Fruit fly (Drosophila melanogaster) whole organism, embryonic: ENCODE results near the gene Sumo.
A peak's percentile ranks its signal among the peaks of the same experiment; 100 is the strongest.

Experiments
- Aef1 ChIP-seq: fragments of 200-800 bp; sonication (Bioruptor generic); IDR thresholded peaks from 3 replicates; pipeline ENCODE4 v1.3.6; 2022; ENCODE audit warnings: missing biosample characterization, missing genetic modification characterization
- Bteb2 ChIP-seq: fragments of 200-800 bp; sonication (Bioruptor generic); optimal IDR thresholded peaks from 2 replicates; lab custom pipeline; 2016; ENCODE audit warnings: missing biosample characterization, missing genetic modification characterization
- CG12299 ChIP-seq: fragments of 200-800 bp; sonication (Bioruptor generic); optimal IDR thresholded peaks from 2 replicates; lab custom pipeline; 2018; ENCODE audit warnings: missing biosample characterization, mild to moderate bottlenecking, missing genetic modification characterization
- CG15073 ChIP-seq: fragments of 200-800 bp; sonication (Bioruptor generic); optimal IDR thresholded peaks from 2 replicates; lab custom pipeline; 2016; ENCODE audit warnings: missing biosample characterization, missing genetic modification characterization
- CG15269 ChIP-seq: fragments of 200-800 bp; sonication (Bioruptor generic); optimal IDR thresholded peaks from 2 replicates; lab custom pipeline; 2018; ENCODE audit warnings: missing biosample characterization, mild to moderate bottlenecking, missing genetic modification characterization, moderate library complexity
- CG1529 ChIP-seq: fragments of 200-800 bp; sonication (Bioruptor generic); optimal IDR thresholded peaks from 3 replicates; lab custom pipeline; 2018; ENCODE audit warnings: missing biosample characterization, missing genetic modification characterization
- CG2202 ChIP-seq: fragments of 200-800 bp; sonication (Bioruptor generic); optimal IDR thresholded peaks from 2 replicates; lab custom pipeline; 2018; ENCODE audit warnings: missing biosample characterization, mild to moderate bottlenecking, missing genetic modification characterization
- CG2712 ChIP-seq: fragments of 200-800 bp; optimal IDR thresholded peaks from 3 replicates; lab custom pipeline; 2019; ENCODE audit warnings: missing biosample characterization, mild to moderate bottlenecking, missing genetic modification characterization, moderate library complexity
- CG2875 ChIP-seq: fragments of 200-800 bp; sonication (Bioruptor generic); optimal IDR thresholded peaks from 2 replicates; lab custom pipeline; 2017; ENCODE audit warnings: missing biosample characterization, mild to moderate bottlenecking, missing genetic modification characterization, missing genetic modification reagents
- CG30020 ChIP-seq: fragments of 200-800 bp; optimal IDR thresholded peaks from 2 replicates; lab custom pipeline; 2019; ENCODE audit warnings: missing biosample characterization, mild to moderate bottlenecking, missing genetic modification characterization, moderate library complexity
- CG3163 ChIP-seq: fragments of 200-800 bp; sonication (Bioruptor generic); optimal IDR thresholded peaks from 3 replicates; lab custom pipeline; 2016; ENCODE audit warnings: missing biosample characterization, missing genetic modification characterization
- CG3847 ChIP-seq: fragments of 200-800 bp; sonication (Bioruptor generic); IDR thresholded peaks from 2 replicates; pipeline ENCODE4 v1.3.6; 2022; ENCODE audit warnings: missing biosample characterization, missing genetic modification characterization
- CG4820 ChIP-seq: fragments of 200-800 bp; sonication (Bioruptor generic); optimal IDR thresholded peaks from 3 replicates; lab custom pipeline; 2016; ENCODE audit warnings: missing biosample characterization, missing genetic modification characterization
- CG7987 ChIP-seq: fragments of 200-800 bp; sonication (Bioruptor generic); optimal IDR thresholded peaks from 2 replicates; lab custom pipeline; 2018; ENCODE audit warnings: missing biosample characterization, mild to moderate bottlenecking, missing genetic modification characterization, moderate library complexity
- CG8281 ChIP-seq: fragments of 200-800 bp; sonication (Bioruptor generic); optimal IDR thresholded peaks from 2 replicates; lab custom pipeline; 2018; ENCODE audit warnings: missing biosample characterization, mild to moderate bottlenecking, missing genetic modification characterization, moderate library complexity
- CG8290 ChIP-seq, 3 experiments: fragments of 200-800 bp; sonication (Bioruptor generic); optimal IDR thresholded peaks; 2 replicates each; lab custom pipeline; 2016 to 2019; ENCODE audit warnings: missing biosample characterization in 3 of 3, missing genetic modification characterization in 3 of 3, mild to moderate bottlenecking in 2 of 3, moderate library complexity in 1 of 3
- CG8359 ChIP-seq: fragments of 200-800 bp; sonication (Bioruptor generic); optimal IDR thresholded peaks from 2 replicates; lab custom pipeline; 2017; ENCODE audit warnings: missing biosample characterization, mild to moderate bottlenecking, missing genetic modification characterization, borderline replicate concordance
- CTCF ChIP-seq: fragments of 200-800 bp; sonication (Bioruptor generic); optimal IDR thresholded peaks from 2 replicates; lab custom pipeline; 2017; ENCODE audit warnings: missing biosample characterization, mild to moderate bottlenecking, missing genetic modification characterization, moderate library complexity
- Dad ChIP-seq: fragments of 200-800 bp; sonication (Bioruptor generic); optimal IDR thresholded peaks from 3 replicates; lab custom pipeline; 2016; ENCODE audit warnings: missing biosample characterization, missing genetic modification characterization
- Doc3 ChIP-seq: fragments of 200-800 bp; sonication (Bioruptor generic); IDR thresholded peaks from 3 replicates; pipeline ENCODE4 v1.3.6; 2022; ENCODE audit warnings: missing biosample characterization, missing genetic modification characterization; ENCODE audit not compliant: partially characterized antibody
- Drgx ChIP-seq: fragments of 200-800 bp; sonication (Bioruptor generic); IDR thresholded peaks from 2 replicates; pipeline ENCODE4 v1.3.6; 2022; ENCODE audit warnings: missing biosample characterization, missing genetic modification characterization
- ERR ChIP-seq: fragments of 200-800 bp; sonication (Bioruptor generic); optimal IDR thresholded peaks from 2 replicates; lab custom pipeline; 2016; ENCODE audit warnings: missing biosample characterization, missing genetic modification characterization
- Fer2 ChIP-seq: fragments of 200-800 bp; sonication (Bioruptor generic); optimal IDR thresholded peaks from 2 replicates; lab custom pipeline; 2018; ENCODE audit warnings: missing biosample characterization, mild to moderate bottlenecking, missing genetic modification characterization, moderate library complexity
- HLH54F ChIP-seq: fragments of 200-800 bp; sonication (Bioruptor generic); optimal IDR thresholded peaks from 3 replicates; lab custom pipeline; 2016; ENCODE audit warnings: missing biosample characterization, missing genetic modification characterization
- HmgZ ChIP-seq: fragments of 200-800 bp; sonication (Bioruptor generic); optimal IDR thresholded peaks from 2 replicates; lab custom pipeline; 2018; ENCODE audit warnings: missing biosample characterization, mild to moderate bottlenecking, missing genetic modification characterization
- Hr3 ChIP-seq: fragments of 200-800 bp; sonication (Bioruptor generic); optimal IDR thresholded peaks from 3 replicates; lab custom pipeline; 2016; ENCODE audit warnings: missing biosample characterization, missing genetic modification characterization
- Hsf ChIP-seq: fragments of 200-800 bp; sonication (Bioruptor generic); optimal IDR thresholded peaks from 3 replicates; lab custom pipeline; 2016; ENCODE audit warnings: missing biosample characterization, missing genetic modification characterization
- NfI ChIP-seq: fragments of 200-800 bp; sonication (Bioruptor generic); optimal IDR thresholded peaks from 3 replicates; lab custom pipeline; 2018; ENCODE audit warnings: missing biosample characterization, mild to moderate bottlenecking, missing genetic modification characterization, moderate library complexity
- Oli ChIP-seq: fragments of 200-800 bp; sonication (Bioruptor generic); optimal IDR thresholded peaks from 2 replicates; lab custom pipeline; 2018; ENCODE audit warnings: missing biosample characterization, mild to moderate bottlenecking, missing genetic modification characterization, moderate library complexity
- Opbp ChIP-seq: fragments of 200-800 bp; sonication (Bioruptor generic); IDR thresholded peaks from 3 replicates; pipeline ENCODE4 v1.3.6; 2022; ENCODE audit warnings: missing biosample characterization, missing genetic modification characterization; ENCODE audit not compliant: partially characterized antibody
- bowl ChIP-seq: fragments of 200-800 bp; sonication (Bioruptor generic); IDR thresholded peaks from 2 replicates; pipeline ENCODE4 v1.3.6; 2022; ENCODE audit warnings: missing biosample characterization, missing genetic modification characterization
- chinmo ChIP-seq: fragments of 200-800 bp; sonication (Bioruptor generic); IDR thresholded peaks from 4 replicates; pipeline ENCODE4 v1.3.6; 2022; ENCODE audit warnings: missing biosample characterization, missing genetic modification characterization; ENCODE audit not compliant: partially characterized antibody
- fru ChIP-seq: fragments of >200 bp; optimal IDR thresholded peaks from 2 replicates; lab custom pipeline; 2017
- gt ChIP-seq: fragments of 200-800 bp; sonication (Bioruptor generic); IDR thresholded peaks from 2 replicates; pipeline ENCODE4 v1.3.6; 2022; ENCODE audit warnings: missing biosample characterization, missing genetic modification characterization
- her ChIP-seq: fragments of 200-800 bp; sonication (Bioruptor generic); optimal IDR thresholded peaks from 2 replicates; lab custom pipeline; 2016; ENCODE audit warnings: missing biosample characterization, missing genetic modification characterization
- jumu ChIP-seq: fragments of 200-800 bp; sonication (Bioruptor generic); optimal IDR thresholded peaks from 3 replicates; lab custom pipeline; 2016; ENCODE audit warnings: missing biosample characterization, missing genetic modification characterization
- pfk ChIP-seq: fragments of 200-800 bp; sonication (Bioruptor generic); optimal IDR thresholded peaks from 2 replicates; lab custom pipeline; 2018; ENCODE audit warnings: missing biosample characterization, mild to moderate bottlenecking, missing genetic modification characterization, moderate library complexity
- pho ChIP-seq: fragments of 200-800 bp; sonication (Bioruptor generic); optimal IDR thresholded peaks from 2 replicates; lab custom pipeline; 2016; ENCODE audit warnings: missing biosample characterization, missing genetic modification characterization
- psq ChIP-seq: fragments of 200-800 bp; sonication (Bioruptor generic); optimal IDR thresholded peaks from 2 replicates; lab custom pipeline; 2017; ENCODE audit warnings: missing biosample characterization, missing genetic modification characterization
- sna ChIP-seq: fragments of 200-800 bp; sonication (Bioruptor generic); IDR thresholded peaks from 2 replicates; pipeline ENCODE4 v1.3.6; 2022; ENCODE audit warnings: missing biosample characterization, missing genetic modification characterization; ENCODE audit not compliant: partially characterized antibody
- so ChIP-seq: fragments of 200-800 bp; sonication (Bioruptor generic); IDR thresholded peaks from 3 replicates; pipeline ENCODE4 v1.3.6; 2022; ENCODE audit warnings: missing biosample characterization, missing genetic modification characterization
- sob ChIP-seq: fragments of 200-800 bp; sonication (Bioruptor generic); IDR thresholded peaks from 2 replicates; pipeline ENCODE4 v1.3.6; 2022; ENCODE audit warnings: missing biosample characterization, missing genetic modification characterization
- sqz ChIP-seq: fragments of 200-800 bp; sonication (Bioruptor generic); optimal IDR thresholded peaks from 3 replicates; lab custom pipeline; 2018; ENCODE audit warnings: missing biosample characterization, mild to moderate bottlenecking, missing genetic modification characterization
- stwl ChIP-seq: fragments of 200-800 bp; sonication (Bioruptor generic); optimal IDR thresholded peaks from 3 replicates; lab custom pipeline; 2018; ENCODE audit warnings: missing biosample characterization, mild to moderate bottlenecking, missing genetic modification characterization, moderate library complexity
- tap ChIP-seq: fragments of 200-800 bp; optimal IDR thresholded peaks from 3 replicates; lab custom pipeline; 2019; ENCODE audit warnings: missing biosample characterization, mild to moderate bottlenecking, missing genetic modification characterization, moderate library complexity
- tll ChIP-seq, 2 experiments: fragments of 200-800 bp in 1 of 2; fragments of >200 bp in 1 of 2; sonication (Bioruptor generic) in 1 of 2; optimal IDR thresholded peaks; 2 replicates each; lab custom pipeline; 2017 to 2019; ENCODE audit warnings: missing biosample characterization in 2 of 2, missing genetic modification characterization in 2 of 2, mild to moderate bottlenecking in 1 of 2, moderate library complexity in 1 of 2
- tup ChIP-seq: fragments of 200-800 bp; sonication (Bioruptor generic); optimal IDR thresholded peaks from 2 replicates; lab custom pipeline; 2016; ENCODE audit warnings: missing biosample characterization, mild to moderate bottlenecking, missing genetic modification characterization, moderate library complexity
- twi ChIP-seq: fragments of 200-800 bp; optimal IDR thresholded peaks from 2 replicates; lab custom pipeline; 2019; ENCODE audit warnings: missing biosample characterization, mild to moderate bottlenecking, missing genetic modification characterization, moderate library complexity
- unc-4 ChIP-seq: fragments of 200-800 bp; sonication (Bioruptor generic); IDR thresholded peaks from 2 replicates; pipeline ENCODE4 v1.3.6; 2022; ENCODE audit warnings: missing biosample characterization, missing genetic modification characterization; ENCODE audit not compliant: partially characterized antibody
- vnd ChIP-seq: fragments of 200-800 bp; sonication (Bioruptor generic); IDR thresholded peaks from 3 replicates; pipeline ENCODE4 v1.3.6; 2022; ENCODE audit warnings: missing biosample characterization, missing genetic modification characterization; ENCODE audit not compliant: partially characterized antibody

Gene Sumo

DNA sequence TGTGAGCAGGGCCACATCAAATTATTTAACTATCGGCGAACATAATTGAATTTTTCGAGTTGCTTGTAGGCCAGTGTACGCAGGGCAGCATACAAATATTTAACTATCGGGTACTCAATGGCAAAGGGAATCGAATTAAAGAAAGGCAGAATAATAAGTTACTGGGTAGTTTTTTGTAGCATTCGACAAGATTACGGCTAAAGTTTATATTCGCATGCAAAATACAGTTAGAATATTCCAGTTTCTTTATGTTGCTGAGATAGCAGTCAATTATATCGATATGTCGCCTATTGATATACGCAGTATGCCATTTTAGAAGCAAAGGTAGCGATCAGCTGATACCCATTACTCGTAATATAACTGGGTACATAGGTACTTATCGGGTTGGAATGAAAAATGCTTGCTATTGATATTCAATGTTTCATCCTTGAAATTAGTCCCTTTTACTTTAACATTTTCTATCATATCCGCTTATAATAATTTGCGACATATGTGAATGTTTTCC lies 621 bp upstream of the Sumo start (continued):
- peak; percentile 59 for TF ChIP-seq Hsf (GFP tag; lab: Kevin White, UChicago)
- no peak for TF ChIP-seq CG8281
- peak; percentile 14 for TF ChIP-seq CG3163 (GFP tag; lab: Kevin White, UChicago)
- peak; percentile 32 for TF ChIP-seq HLH54F (GFP tag; lab: Kevin White, UChicago)
- TF ChIP-seq bowl, result peak; percentile 21; the same call in 1 of the 2 replicates
- peak; percentile 76 for TF ChIP-seq Opbp (GFP tag; lab: Robert Waterston, UW)
- peak; percentile 70 for TF ChIP-seq unc-4
- TF ChIP-seq CG2875 (GFP tag; lab: Kevin White, UChicago), result peak; percentile 55
- peak; percentile 54 for TF ChIP-seq ERR (GFP tag; lab: Kevin White, UChicago)
- TF ChIP-seq Aef1 (GFP tag; lab: Robert Waterston, UW), result no peak; the same call in 2 of the 3 replicates
- peak; percentile 41 for TF ChIP-seq CG15269 (tag; lab: Kevin White, UChicago)
- no peak for TF ChIP-seq fru
- TF ChIP-seq her, result peak; percentile 66
- TF ChIP-seq tap (tag; lab: Kevin White, UChicago), result peak; percentile 45
- no peak for TF ChIP-seq Hr3 (GFP tag; lab: Kevin White, UChicago)
- peak; percentile 91 for TF ChIP-seq Doc3 (GFP tag; lab: Robert Waterston, UW)
- TF ChIP-seq chinmo, result no peak; the same call in 3 of the 4 replicates
- TF ChIP-seq stwl (tag; lab: Kevin White, UChicago), result peak; percentile 14
- TF ChIP-seq NfI (GFP tag; lab: Kevin White, UChicago), result peak; percentile 34
- peak; percentile 6 for TF ChIP-seq CG30020 (tag; lab: Kevin White, UChicago)
- peak; percentile 36 for TF ChIP-seq jumu (GFP tag; lab: Kevin White, UChicago)
- TF ChIP-seq sna (GFP tag; lab: Robert Waterston, UW), result peak; percentile 91
- TF ChIP-seq CG8359 (GFP tag; lab: Kevin White, UChicago), result no peak
- TF ChIP-seq Dad (GFP tag; lab: Kevin White, UChicago), result no peak
- no peak for TF ChIP-seq CG7987 (GFP tag; lab: Kevin White, UChicago)
- TF ChIP-seq CG12299 (tag; lab: Kevin White, UChicago), result peak; percentile 33
- no peak for TF ChIP-seq CG2202 (tag; lab: Kevin White, UChicago)
- TF ChIP-seq pfk, result no peak
- TF ChIP-seq CG1529, result no peak
- TF ChIP-seq pho, result peak; percentile 29
- peak; percentile 5 for TF ChIP-seq CG8290 (GFP tag; optimal IDR thresholded peaks at IDR 0.05; lab: Kevin White, UChicago)
- TF ChIP-seq CG8290 (tag; optimal IDR thresholded peaks at IDR 0.05; lab: Kevin White, UChicago), result no peak
- TF ChIP-seq Drgx, result peak; percentile 53; the same call in 1 of the 2 replicates
- TF ChIP-seq Oli (tag; lab: Kevin White, UChicago), result peak; percentile 27
- peak; percentile 26 for TF ChIP-seq CG4820
- TF ChIP-seq CTCF (GFP tag; lab: Kevin White, UChicago), result peak; percentile 89
- TF ChIP-seq sob (GFP tag; lab: Robert Waterston, UW), result no peak; the same call in 1 of the 2 replicates
- 0 out of 2 replicates have a peak, but pooled peaks have one; percentile 16 for TF ChIP-seq CG3847
- no peak for TF ChIP-seq Fer2 (tag; lab: Kevin White, UChicago)
- TF ChIP-seq HmgZ (tag; lab: Kevin White, UChicago), result peak; percentile 53
- TF ChIP-seq CG2712, result peak; percentile 40
- TF ChIP-seq tup (GFP tag; lab: Kevin White, UChicago), result no peak
- TF ChIP-seq so, result 0 out of 3 replicates have a peak, but pooled peaks have one; percentile 37
- TF ChIP-seq sqz (GFP tag; lab: Kevin White, UChicago), result no peak
- no peak for TF ChIP-seq CG15073 (GFP tag; lab: Kevin White, UChicago)
- peak; percentile 42 for TF ChIP-seq Bteb2
- TF ChIP-seq twi (tag; lab: Kevin White, UChicago), result no peak
- TF ChIP-seq vnd, result peak; percentile 57
- peak in 1 of 2 experiments; percentile 60 for TF ChIP-seq tll (GFP tag; optimal IDR thresholded peaks at IDR 0.05; lab: Kevin White, UChicago)
- no peak for TF ChIP-seq psq (GFP tag; lab: Kevin White, UChicago)
- no peak for TF ChIP-seq gt (GFP tag; lab: Robert Waterston, UW)
